Worm (Caenorhabditis elegans) whole organism, midembryonic: ENCODE measurements around the gene acl-14.

Experiments used
- T22C8.4 ChIP-seq: fragments of 200-800 bp; sonication (Bioruptor generic); IDR thresholded peaks from 2 replicates; pipeline ENCODE4 v1.3.6; 2022; ENCODE audit warnings: missing genetic modification characterization, missing compliant biosample characterization
- cog-1 ChIP-seq: sonication (generic microtip); optimal IDR thresholded peaks from 2 replicates; lab custom pipeline; 2016; ENCODE audit warnings: missing genetic modification characterization, missing compliant biosample characterization
- flt-1 ChIP-seq: fragments of 200-800 bp; sonication (Bioruptor generic); IDR thresholded peaks from 2 replicates; pipeline ENCODE4 v1.3.6; 2022; ENCODE audit warnings: missing genetic modification characterization, missing compliant biosample characterization
- klf-2 ChIP-seq: fragments of 200-800 bp; sonication (Bioruptor generic); conservative IDR thresholded peaks from 2 replicates; pipeline ENCODE4 v1.3.6; 2022; ENCODE audit warnings: missing genetic modification reagents, missing genetic modification characterization, missing compliant biosample characterization
- med-1 ChIP-seq: sonication (generic microtip); optimal IDR thresholded peaks from 2 replicates; lab custom pipeline; 2017; ENCODE audit warnings: missing genetic modification characterization, mild to moderate bottlenecking, missing compliant biosample characterization, antibody characterized with exemption, missing genetic modification reagents; ENCODE audit not compliant: insufficient read depth
- ref-1 ChIP-seq: fragments of 200-800 bp; sonication (Bioruptor generic); conservative IDR thresholded peaks from 2 replicates; pipeline ENCODE4 v1.3.6; 2022; ENCODE audit warnings: missing genetic modification reagents, missing genetic modification characterization, missing compliant biosample characterization
- tab-1 ChIP-seq: fragments of 200-800 bp; sonication (Bioruptor generic); IDR thresholded peaks from 2 replicates; pipeline ENCODE4 v1.3.6; 2022; ENCODE audit warnings: missing genetic modification characterization, missing compliant biosample characterization
- ztf-23 ChIP-seq: fragments of 200-800 bp; sonication (Bioruptor generic); IDR thresholded peaks from 2 replicates; pipeline ENCODE4 v1.3.6; 2022; ENCODE audit warnings: missing genetic modification reagents, missing genetic modification characterization, missing compliant biosample characterization
- ztf-29 ChIP-seq: fragments of 200-800 bp; sonication (Bioruptor generic); IDR thresholded peaks from 2 replicates; pipeline ENCODE4 v1.3.6; 2022; ENCODE audit warnings: missing genetic modification reagents, missing genetic modification characterization, missing compliant biosample characterization

The acl-14 gene

DNA sequence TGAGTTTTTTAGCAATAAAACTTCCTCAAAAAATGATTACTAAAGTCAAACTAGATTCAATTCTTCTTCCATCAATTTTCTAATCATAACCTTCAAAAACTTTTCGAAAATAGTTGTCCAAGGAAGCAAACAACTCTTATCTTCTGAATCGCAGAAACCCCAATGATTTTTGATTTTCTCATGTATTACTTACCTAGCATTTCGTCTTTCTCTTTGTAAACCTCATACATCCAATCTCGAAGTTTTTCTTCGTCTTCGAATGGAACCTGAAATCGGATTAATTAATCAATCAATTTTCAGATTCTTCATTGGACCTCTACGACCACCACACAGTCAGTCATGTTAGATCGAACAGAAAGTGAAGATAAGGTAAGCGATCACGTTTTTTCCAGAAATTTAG lies 4.8 kb downstream of the acl-14 start, which contains the start of gene K07B1.4:
K07B1.4 (plus strand) TSS at position 301 of the 400 bp plus-strand sequence.
- no peak for TF ChIP-seq T22C8.4 (GFP tag; lab: Robert Waterston, UW)
- TF ChIP-seq ztf-29 (GFP tag; lab: Robert Waterston, UW) = no peak
- TF ChIP-seq ztf-23 = no peak

- no peak for TF ChIP-seq ztf-29 (GFP tag; lab: Robert Waterston, UW)
Measured at ce11 chrV:9327691-9328090, 5.7 kb downstream of the acl-14 start.

DNA sequence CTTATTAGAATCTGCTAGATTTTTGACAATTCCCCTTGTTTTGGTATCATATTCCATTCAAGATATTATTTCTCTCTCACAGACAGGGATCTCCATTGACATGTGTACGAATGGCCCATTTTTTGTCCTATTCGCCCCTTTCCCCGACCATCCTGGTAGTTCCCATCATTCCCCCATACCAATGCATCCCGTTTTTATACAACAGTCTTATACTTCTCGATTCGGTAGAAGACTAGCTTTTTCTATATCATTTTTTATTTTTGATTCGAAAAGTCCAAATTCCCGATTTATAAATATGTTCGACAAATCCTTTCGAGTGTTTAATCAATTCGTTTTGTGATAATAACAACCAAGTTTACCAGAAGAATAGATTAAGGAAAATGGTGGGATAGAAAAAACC lies 6.5 kb downstream of the acl-14 start:
- TF ChIP-seq ztf-23 (no peak), klf-2 (no peak)

- no peak for TF ChIP-seq ztf-23
- TF ChIP-seq ref-1 (GFP tag; lab: Robert Waterston, UW) = no peak
- no peak for TF ChIP-seq tab-1 (GFP tag; lab: Robert Waterston, UW)
- no peak for TF ChIP-seq klf-2
- no peak for TF ChIP-seq flt-1 (GFP tag; lab: Robert Waterston, UW)
- no peak for TF ChIP-seq cog-1 (tag; lab: Kevin White, UChicago)
- no peak for TF ChIP-seq T22C8.4 (GFP tag; lab: Robert Waterston, UW)
- TF ChIP-seq ztf-29 (GFP tag; lab: Robert Waterston, UW) = no peak
- no peak for TF ChIP-seq med-1
Measured at ce11 chrV:9324167-9324566, 9.3 kb downstream of the acl-14 start.

DNA sequence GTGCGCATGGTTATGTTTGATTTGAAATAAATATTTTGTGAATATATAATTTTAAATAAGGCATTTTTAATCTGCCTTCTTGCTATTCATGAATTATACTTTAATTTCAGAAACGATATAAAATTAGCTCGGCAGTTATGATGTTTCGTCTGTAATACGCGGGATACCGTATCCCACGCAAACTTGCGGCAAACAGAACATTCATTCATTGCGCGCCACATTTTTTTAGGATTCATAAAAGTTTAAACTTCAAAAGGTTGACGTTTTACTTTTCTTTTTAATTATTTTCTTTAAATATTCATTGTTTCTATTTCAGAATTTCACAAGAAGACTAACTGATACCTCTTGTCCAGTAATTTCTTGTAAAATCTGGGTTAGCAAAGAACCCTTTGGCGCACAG lies 10.5 kb downstream of the acl-14 start, which contains the start of gene tag-153:
tag-153 (plus strand) TSS at position 200 of the 400 bp plus-strand sequence.
- no peak for TF ChIP-seq tab-1 (GFP tag; lab: Robert Waterston, UW)
- no peak for TF ChIP-seq cog-1 (tag; lab: Kevin White, UChicago)
- no peak for TF ChIP-seq med-1
- TF ChIP-seq T22C8.4 (GFP tag; lab: Robert Waterston, UW) = no peak
- TF ChIP-seq flt-1 (GFP tag; lab: Robert Waterston, UW) = no peak
- no peak for TF ChIP-seq klf-2

- TF ChIP-seq ztf-29 (GFP tag; lab: Robert Waterston, UW) (no peak), ztf-23 (no peak), med-1 (no peak), cog-1 (tag; lab: Kevin White, UChicago) (no peak)
Measured at ce11 chrV:9321185-9321584, 12.2 kb downstream of the acl-14 start, which contains the start of gene F44A2.7. Gene F44A2.7 (plus strand): TSS chrV:9321485.

DNA sequence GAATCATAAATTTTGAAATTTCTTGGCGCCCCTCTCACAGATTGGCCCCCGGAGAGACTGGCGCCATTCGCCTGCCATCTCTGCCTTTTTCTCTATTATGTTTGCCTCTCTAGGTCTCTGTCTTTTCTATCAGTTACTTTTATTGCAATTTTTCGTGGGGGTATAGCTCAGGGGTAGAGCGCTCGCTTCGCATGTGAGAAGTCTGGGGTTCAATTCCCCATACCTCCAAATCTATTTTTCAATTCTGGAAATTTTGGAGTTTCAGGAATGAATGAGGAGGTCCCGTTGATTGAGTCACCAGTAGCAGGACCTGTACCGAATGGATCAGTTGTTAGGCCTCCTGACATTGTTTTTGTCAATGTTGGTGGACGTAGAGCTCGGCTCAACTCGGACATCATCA lies 15.4 kb downstream of the acl-14 start, which contains the start of gene kvs-3:
kvs-3 (plus strand) TSS at position 266 of the 400 bp plus-strand sequence.
- TF ChIP-seq T22C8.4 (GFP tag; lab: Robert Waterston, UW) = peak; percentile 63
- 0 out of 2 replicates have a peak, but pooled peaks have one; percentile 15 for TF ChIP-seq ref-1 (GFP tag; lab: Robert Waterston, UW)
- no peak for TF ChIP-seq flt-1 (GFP tag; lab: Robert Waterston, UW)
- TF ChIP-seq cog-1 (tag; lab: Kevin White, UChicago) = no peak
- 0 out of 2 replicates have a peak, but pooled peaks have one; percentile 47 for TF ChIP-seq klf-2
- peak; percentile 82 for TF ChIP-seq ztf-23
- 0 out of 2 replicates have a peak, but pooled peaks have one; percentile 66 for TF ChIP-seq tab-1 (GFP tag; lab: Robert Waterston, UW)
- peak; percentile 26 for TF ChIP-seq med-1
- no peak for TF ChIP-seq ztf-29 (GFP tag; lab: Robert Waterston, UW)

DNA sequence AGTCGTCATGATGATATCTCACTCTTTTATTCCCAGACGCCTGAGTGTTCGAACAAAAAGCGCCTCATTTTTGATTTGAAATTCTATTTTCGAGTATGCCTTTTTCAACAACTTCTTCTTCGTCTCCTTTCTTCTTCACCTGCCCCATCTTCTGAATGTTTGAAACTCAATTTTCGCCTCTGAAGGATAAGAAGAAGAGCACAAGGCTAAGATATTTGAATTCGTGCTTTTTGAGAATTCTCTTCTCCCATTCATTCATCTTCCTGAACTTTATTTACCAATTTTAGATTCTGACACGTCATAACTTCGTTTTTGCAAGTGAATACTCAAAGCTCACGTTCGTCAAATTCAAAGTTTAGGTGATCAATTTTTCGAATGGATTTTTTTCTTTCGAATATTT lies 16.5 kb downstream of the acl-14 start:
- TF ChIP-seq T22C8.4 (GFP tag; lab: Robert Waterston, UW) (no peak), flt-1 (GFP tag; lab: Robert Waterston, UW) (no peak), med-1 (no peak), klf-2 (no peak)

- TF ChIP-seq tab-1 (GFP tag; lab: Robert Waterston, UW) (no peak), flt-1 (GFP tag; lab: Robert Waterston, UW) (no peak), klf-2 (no peak), ztf-23 (no peak), T22C8.4 (GFP tag; lab: Robert Waterston, UW) (no peak), ztf-29 (GFP tag; lab: Robert Waterston, UW) (no peak), ref-1 (GFP tag; lab: Robert Waterston, UW) (no peak), med-1 (no peak), cog-1 (tag; lab: Kevin White, UChicago) (no peak)
Measured at ce11 chrV:9314408-9314807, 19.0 kb downstream of the acl-14 start.

DNA sequence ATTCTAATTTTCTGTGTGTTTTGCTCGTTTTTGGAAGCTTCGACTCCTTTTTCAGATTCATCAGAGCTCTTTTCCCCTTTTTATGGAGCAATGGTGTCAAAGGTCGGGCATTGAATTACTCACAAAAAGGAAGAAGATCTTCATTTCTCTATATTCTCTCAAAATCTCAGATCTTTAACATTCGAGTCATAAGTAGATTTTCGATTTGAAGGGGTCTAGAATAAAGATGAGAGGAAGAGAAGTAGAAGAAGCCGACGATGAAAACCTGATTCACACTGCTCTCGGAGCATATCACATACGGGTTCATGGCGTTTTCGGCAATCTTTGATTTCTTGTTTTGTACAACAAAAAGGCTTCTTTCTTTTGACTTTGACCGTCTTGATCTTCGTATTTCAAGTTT lies 21.1 kb downstream of the acl-14 start:
- TF ChIP-seq T22C8.4 (GFP tag; lab: Robert Waterston, UW) (no peak), ztf-29 (GFP tag; lab: Robert Waterston, UW) (no peak), ref-1 (GFP tag; lab: Robert Waterston, UW) (no peak), klf-2 (no peak), ztf-23 (no peak), tab-1 (GFP tag; lab: Robert Waterston, UW) (no peak), flt-1 (GFP tag; lab: Robert Waterston, UW) (no peak), cog-1 (tag; lab: Kevin White, UChicago) (no peak), med-1 (no peak)

DNA sequence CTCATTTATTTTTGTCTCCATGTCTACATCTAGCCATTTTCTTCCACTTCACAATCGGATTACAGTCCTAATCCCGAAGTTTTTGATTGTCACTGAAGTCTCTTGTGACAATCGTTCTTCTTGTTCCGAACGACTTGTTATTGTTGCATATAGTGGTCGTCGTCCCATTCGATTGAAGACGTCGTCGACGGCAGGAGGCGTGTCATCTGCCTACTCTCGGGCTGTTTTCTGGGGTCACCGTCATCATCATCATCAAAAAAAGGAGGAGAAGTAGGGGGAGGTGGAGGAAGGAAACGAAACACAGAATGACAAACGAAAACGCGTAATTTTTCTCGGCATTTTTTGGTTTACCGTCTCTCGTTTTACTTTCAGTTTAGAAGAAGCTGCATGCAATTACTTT lies 28.3 kb downstream of the acl-14 start, which contains the start of gene F44A2.3:
F44A2.3 (plus strand) TSS at position 301 of the 400 bp plus-strand sequence.
- TF ChIP-seq tab-1 (GFP tag; lab: Robert Waterston, UW) = no peak
- no peak for TF ChIP-seq ztf-29 (GFP tag; lab: Robert Waterston, UW)
- no peak for TF ChIP-seq cog-1 (tag; lab: Kevin White, UChicago)
- no peak for TF ChIP-seq T22C8.4 (GFP tag; lab: Robert Waterston, UW)
- no peak for TF ChIP-seq ref-1 (GFP tag; lab: Robert Waterston, UW)
- TF ChIP-seq ztf-23 = no peak
- no peak for TF ChIP-seq flt-1 (GFP tag; lab: Robert Waterston, UW)
- no peak for TF ChIP-seq med-1
- TF ChIP-seq klf-2 = no peak
